Worm (Caenorhabditis elegans) whole organism, L2 larva: Measurements from ENCODE around the gene F59G1.4.

Source experiments
- lin-11 ChIP-seq: fragments of 150-350 bp; sonication (generic microtip); optimal IDR thresholded peaks from 2 replicates; lab custom pipeline; 2014; ENCODE audit warnings: missing biosample characterization, missing genetic modification characterization, inconsistent platforms, mixed read lengths
- lin-13 ChIP-seq: fragments of 150-350 bp; optimal IDR thresholded peaks from 2 replicates; lab custom pipeline; 2014; ENCODE audit warnings: missing biosample characterization, missing genetic modification reagents, missing genetic modification characterization
- mdl-1 ChIP-seq, 2 experiments: fragments of 150-350 bp in 1 of 2; sonication (generic microtip) in 1 of 2; optimal IDR thresholded peaks; 2 replicates each; lab custom pipeline; 2017; ENCODE audit warnings: missing biosample characterization in 2 of 2, missing genetic modification characterization in 2 of 2
- unc-62 ChIP-seq: fragments of 150-350 bp; optimal IDR thresholded peaks from 2 replicates; lab custom pipeline; 2014; ENCODE audit warnings: missing biosample characterization, missing genetic modification reagents, missing genetic modification characterization

DNA sequence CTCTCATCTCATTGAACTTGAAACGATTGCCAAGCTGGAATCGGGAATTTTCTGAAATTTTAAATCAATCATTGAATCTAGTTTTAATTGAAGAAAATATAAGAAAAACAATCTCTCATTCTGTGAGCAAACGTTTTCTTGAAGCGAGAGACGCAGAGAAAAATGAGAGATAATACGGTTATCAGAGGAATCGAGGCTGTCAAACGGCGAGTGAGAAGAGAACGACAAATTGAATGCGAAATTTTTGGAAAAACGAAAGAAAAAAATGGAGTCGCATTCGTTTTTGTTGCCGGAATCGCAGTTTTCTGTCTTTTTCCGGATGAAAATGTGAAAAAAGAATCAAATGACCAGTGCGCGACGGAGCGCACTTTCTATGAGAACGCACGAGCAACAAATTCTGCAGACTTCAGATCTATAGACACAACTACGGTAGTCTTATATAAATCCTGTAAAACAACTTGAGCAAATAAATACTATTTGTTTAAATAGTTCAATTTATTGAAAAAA, 22.4 kb upstream of the F59G1.4 start, which contains the start of gene tex-2:
- TF ChIP-seq lin-11 (no peak), mdl-1 (tag; optimal IDR thresholded peaks at IDR 0.05; lab: Kevin White, UChicago) (no peak), lin-13 (GFP tag; lab: Kevin White, UChicago) (peak; percentile 13), unc-62 (GFP tag; lab: Kevin White, UChicago) (no peak)
